Fruit fly (Drosophila melanogaster): ENCODE results near the gene CG13775.
A peak's percentile ranks its signal among the peaks of the same experiment; 100 is the strongest.

CG13775 gene

dm6 chr2L:6913964-6914363 is 42.8 kb downstream of the CG13775 start, which contains the start of gene Wee1 (continued):
- TF ChIP-seq nerfin-1 (tag; optimal IDR thresholded peaks at IDR 0.05) (peak; percentile 99), NC2β (GFP tag; optimal IDR thresholded peaks at IDR 0.05) (peak; percentile 8), CG13894 (tag; optimal IDR thresholded peaks at IDR 0.05) (no peak), CHES-1-like (GFP tag; optimal IDR thresholded peaks at IDR 0.05) (peak; percentile 66), CG13287 (GFP tag; IDR thresholded peaks at IDR 0.05; ENCODE audit: partially characterized antibody) (peak; percentile 32; the same call in 1 of the 2 replicates), BtbVII (GFP tag; optimal IDR thresholded peaks at IDR 0.05) (no peak), Dll (GFP tag; IDR thresholded peaks at IDR 0.05; ENCODE audit: partially characterized antibody) (0 out of 4 replicates have a peak, but pooled peaks have one; percentile 15), CG10147 (GFP tag; optimal IDR thresholded peaks at IDR 0.05) (no peak), Trl (optimal IDR thresholded peaks at IDR 0.05) (no peak), Trl (GFP tag; optimal IDR thresholded peaks at IDR 0.05) (no peak), E2f2 (GFP tag; IDR thresholded peaks at IDR 0.05) (peak; percentile 97), CG7786 (GFP tag; optimal IDR thresholded peaks at IDR 0.05) (no peak), CG14441 (GFP tag; IDR thresholded peaks at IDR 0.05) (no peak), CG17829 (tag; optimal IDR thresholded peaks at IDR 0.05) (peak; percentile 50), Dp (GFP tag; optimal IDR thresholded peaks at IDR 0.05) (peak; percentile 95), Ets97D (GFP tag; optimal IDR thresholded peaks at IDR 0.05) (peak; percentile 55), Mes4 (GFP tag; optimal IDR thresholded peaks at IDR 0.05) (no peak), gfzf (GFP tag; optimal IDR thresholded peaks at IDR 0.05) (peak; percentile 98), Gug (GFP tag; IDR thresholded peaks at IDR 0.05) (no peak), MBD-R2 (GFP tag; IDR thresholded peaks at IDR 0.05) (peak; percentile 81), jigr1 (GFP tag; IDR thresholded peaks at IDR 0.05) (no peak), CG18476 (GFP tag; optimal IDR thresholded peaks at IDR 0.05) (no peak), row (GFP tag; IDR thresholded peaks at IDR 0.05) (peak; percentile 50; the same call in 1 of the 3 replicates), Hmr (GFP tag; optimal IDR thresholded peaks at IDR 0.05) (no peak), Sry-β (GFP tag; optimal IDR thresholded peaks at IDR 0.05) (peak; percentile 48), HmgZ (tag; optimal IDR thresholded peaks at IDR 0.05) (peak; percentile 84), sd (tag; optimal IDR thresholded peaks at IDR 0.05) (peak; percentile 95), MTF-1 (GFP tag; optimal IDR thresholded peaks at IDR 0.05; ENCODE audit: borderline replicate concordance) (no peak), disco-r (GFP tag; optimal IDR thresholded peaks at IDR 0.05) (no peak), CG17568 (GFP tag; optimal IDR thresholded peaks at IDR 0.05) (no peak), CrebB (tag; optimal IDR thresholded peaks at IDR 0.05) (no peak), CG10431 (GFP tag; optimal IDR thresholded peaks at IDR 0.05) (no peak), Pdp1 (GFP tag; optimal IDR thresholded peaks at IDR 0.05) (peak in 1 of 2 experiments; percentile 45), CG15514 (GFP tag; optimal IDR thresholded peaks at IDR 0.05) (peak; percentile 51), CG17186 (GFP tag; optimal IDR thresholded peaks at IDR 0.05) (peak; percentile 65), CG33213 (GFP tag; optimal IDR thresholded peaks at IDR 0.05) (peak; percentile 40), p53 (GFP tag; optimal IDR thresholded peaks at IDR 0.05) (no peak), CG12219 (GFP tag; optimal IDR thresholded peaks at IDR 0.05) (no peak), Ssrp (tag; optimal IDR thresholded peaks at IDR 0.05) (no peak), ato (GFP tag; IDR thresholded peaks at IDR 0.05; ENCODE audit: partially characterized antibody) (no peak), CG13424 (tag; optimal IDR thresholded peaks at IDR 0.05) (no peak), H2.0 (GFP tag; IDR thresholded peaks at IDR 0.05) (no peak), pzg (GFP tag; optimal IDR thresholded peaks at IDR 0.05) (peak; percentile 96), bigmax (GFP tag; optimal IDR thresholded peaks at IDR 0.05) (peak; percentile 59), Med (GFP tag) (peak; percentile 69), CG7963 (GFP tag; IDR thresholded peaks at IDR 0.05; ENCODE audit: partially characterized antibody) (no peak), Hand (GFP tag; optimal IDR thresholded peaks at IDR 0.05) (no peak), CG11723 (GFP tag; optimal IDR thresholded peaks at IDR 0.05) (no peak), Hr78 (GFP tag; optimal IDR thresholded peaks at IDR 0.05) (no peak), CG2712 (tag; optimal IDR thresholded peaks at IDR 0.05) (peak; percentile 21)

All from whole organism, embryonic.